Worm (Caenorhabditis elegans): ENCODE measurements around the gene sru-40.

DNA sequence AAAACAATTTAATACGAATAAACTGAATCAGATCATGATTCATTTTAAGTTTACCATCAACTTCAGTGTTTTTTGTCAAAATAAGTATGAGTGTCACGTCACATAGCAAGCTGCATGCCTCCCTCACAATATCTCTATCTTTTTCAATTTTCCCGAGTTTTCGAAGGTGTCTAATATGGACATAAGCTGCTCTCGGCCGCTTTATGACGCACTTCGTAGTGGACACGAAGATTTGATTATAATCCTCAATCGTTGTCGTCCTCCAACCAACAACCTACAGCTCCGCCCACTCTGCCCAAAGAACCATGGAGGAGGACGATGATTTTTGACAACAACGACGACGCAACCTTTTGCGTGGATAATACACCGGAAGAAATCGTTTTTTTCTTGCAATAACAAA, 37.8 kb downstream of the sru-40 start:
- TF ChIP-seq ama-1 (optimal IDR thresholded peaks at IDR 0.05) (no peak), tbx-2 (tag; optimal IDR thresholded peaks at IDR 0.05) (no peak), nhr-237 (tag; optimal IDR thresholded peaks at IDR 0.05) (no peak), nhr-77 (tag; optimal IDR thresholded peaks at IDR 0.05) (no peak), ztf-11 (tag; optimal IDR thresholded peaks at IDR 0.05) (no peak), dsc-1 (tag; optimal IDR thresholded peaks at IDR 0.05) (peak; percentile 77), mab-9 (GFP tag; IDR thresholded peaks at IDR 0.05) (no peak), lin-14 (GFP tag; optimal IDR thresholded peaks at IDR 0.05) (no peak), dpl-1 (GFP tag; optimal IDR thresholded peaks at IDR 0.05) (no peak), nhr-84 (tag; optimal IDR thresholded peaks at IDR 0.05) (no peak)
